Worm (Caenorhabditis elegans) whole organism, early embryonic: ENCODE results near the gene F40G9.7.

Experiments used
- ama-1 ChIP-seq: fragments of 150-350 bp; optimal IDR thresholded peaks from 2 replicates; lab custom pipeline; 2014
- sea-1 ChIP-seq: fragments of 200-800 bp; sonication (Bioruptor generic); conservative IDR thresholded peaks from 2 replicates; pipeline ENCODE4 v1.3.6; 2022; ENCODE audit warnings: missing genetic modification characterization, missing compliant biosample characterization

- no peak for TF ChIP-seq ama-1 (lab: Kevin White, UChicago)
- no peak for TF ChIP-seq sea-1 (GFP tag; lab: Robert Waterston, UW)
Measured at ce11 chrIII:120199-120598, 45.3 kb upstream of the F40G9.7 start, which contains the start of gene pals-24.
